Fruit fly (Drosophila melanogaster): ENCODE results near the gene CG4546.

The CG4546 gene

dm6 chr3R:15803502-15804461 lies 42.6 kb upstream of the CG4546 start, which contains the start of gene alpha-Man-IIb (continued):
- peak; percentile 39; the same call in 1 of the 3 replicates for TF ChIP-seq Mrtf (GFP tag; IDR thresholded peaks at IDR 0.05)
- TF ChIP-seq dmrt11E (tag; optimal IDR thresholded peaks at IDR 0.05) = no peak
- TF ChIP-seq h (optimal IDR thresholded peaks at IDR 0.05) = no peak
- TF ChIP-seq knrl (GFP tag; IDR thresholded peaks at IDR 0.05; ENCODE audit: partially characterized antibody) = peak; percentile 83; the same call in 2 of the 3 replicates
- no peak for TF ChIP-seq Hey (tag; optimal IDR thresholded peaks at IDR 0.05)
- no peak for TF ChIP-seq CG17568 (GFP tag; optimal IDR thresholded peaks at IDR 0.05)
- TF ChIP-seq CG9797 (GFP tag; optimal IDR thresholded peaks at IDR 0.05) = peak; percentile 81
- no peak for TF ChIP-seq CG18764 (GFP tag; optimal IDR thresholded peaks at IDR 0.05)
- peak; percentile 98 for TF ChIP-seq CG11560 (tag; IDR thresholded peaks at IDR 0.05)
- peak; percentile 34 for TF ChIP-seq CoRest (tag; optimal IDR thresholded peaks at IDR 0.05)
- TF ChIP-seq zen2 (GFP tag; IDR thresholded peaks at IDR 0.05; ENCODE audit: partially characterized antibody) = peak; percentile 80; the same call in 2 of the 3 replicates
- TF ChIP-seq CG13624 (GFP tag; optimal IDR thresholded peaks at IDR 0.05) = peak; percentile 0
- peak; percentile 48 for TF ChIP-seq CG1024 (GFP tag; IDR thresholded peaks at IDR 0.05)
- no peak for TF ChIP-seq CG10274 (GFP tag; optimal IDR thresholded peaks at IDR 0.05)
- peak; percentile 35 for TF ChIP-seq Xbp1 (GFP tag; optimal IDR thresholded peaks at IDR 0.05)
- no peak for TF ChIP-seq fru (optimal IDR thresholded peaks at IDR 0.05)
- TF ChIP-seq lmd (GFP tag; IDR thresholded peaks at IDR 0.05) = no peak
- peak; percentile 60 for TF ChIP-seq Deaf1 (tag; optimal IDR thresholded peaks at IDR 0.05)
- peak; percentile 45; the same call in 1 of the 2 replicates for TF ChIP-seq stc (GFP tag; IDR thresholded peaks at IDR 0.05)
- TF ChIP-seq Mes4 (GFP tag; optimal IDR thresholded peaks at IDR 0.05) = no peak
- TF ChIP-seq CG4617 (GFP tag; optimal IDR thresholded peaks at IDR 0.05; ENCODE audit: borderline replicate concordance) = peak; percentile 28
- peak; percentile 94 for TF ChIP-seq CG3995 (GFP tag; optimal IDR thresholded peaks at IDR 0.05)
- TF ChIP-seq CG2199 (GFP tag; IDR thresholded peaks at IDR 0.05) = peak; percentile 74; the same call in 2 of the 3 replicates
- TF ChIP-seq Scr (GFP tag; IDR thresholded peaks at IDR 0.05; ENCODE audit: partially characterized antibody) = peak; percentile 89
- peak; percentile 59 for TF ChIP-seq CG2116 (GFP tag; optimal IDR thresholded peaks at IDR 0.05)
- peak; percentile 47 for TF ChIP-seq sob (GFP tag; IDR thresholded peaks at IDR 0.05)
- TF ChIP-seq CG9727 (GFP tag; optimal IDR thresholded peaks at IDR 0.05) = peak; percentile 7
- peak; percentile 25 for TF ChIP-seq CG17385 (GFP tag; optimal IDR thresholded peaks at IDR 0.05)
- TF ChIP-seq sug (tag; optimal IDR thresholded peaks at IDR 0.05) = peak; percentile 25
- TF ChIP-seq MBD-R2 (GFP tag; IDR thresholded peaks at IDR 0.05) = peak; percentile 43; the same call in 1 of the 2 replicates
- no peak for TF ChIP-seq ATbp (GFP tag; optimal IDR thresholded peaks at IDR 0.05)
- peak; percentile 52 for TF ChIP-seq fd64A (GFP tag; optimal IDR thresholded peaks at IDR 0.05)
- TF ChIP-seq CG12236 (GFP tag; optimal IDR thresholded peaks at IDR 0.05) = no peak
- TF ChIP-seq ftz-f1 (GFP tag; optimal IDR thresholded peaks at IDR 0.05) = peak; percentile 2
- peak; percentile 19 for TF ChIP-seq CrebB (tag; optimal IDR thresholded peaks at IDR 0.05)
- no peak for TF ChIP-seq CG8359 (GFP tag; optimal IDR thresholded peaks at IDR 0.05; ENCODE audit: borderline replicate concordance)
- TF ChIP-seq CkIIα-i1 (GFP tag; IDR thresholded peaks at IDR 0.05) = no peak
- TF ChIP-seq YL-1 (GFP tag; optimal IDR thresholded peaks at IDR 0.05) = peak; percentile 4
- 0 out of 2 replicates have a peak, but pooled peaks have one; percentile 12 for TF ChIP-seq CG32767 (GFP tag; IDR thresholded peaks at IDR 0.05)
- TF ChIP-seq Awh (GFP tag; IDR thresholded peaks at IDR 0.05) = no peak
- peak in 1 of 2 experiments; percentile 52 for TF ChIP-seq Hr51 (GFP tag; optimal IDR thresholded peaks at IDR 0.05)
- TF ChIP-seq BEAF-32 (GFP tag; optimal IDR thresholded peaks at IDR 0.05) = peak; percentile 80
- no peak for TF ChIP-seq CG3726 (GFP tag; IDR thresholded peaks at IDR 0.05)
- TF ChIP-seq kay (GFP tag; optimal IDR thresholded peaks at IDR 0.05) = peak; percentile 33
- no peak for TF ChIP-seq CG11504 (tag; optimal IDR thresholded peaks at IDR 0.05)
- no peak for TF ChIP-seq Optix (GFP tag; IDR thresholded peaks at IDR 0.05)
- TF ChIP-seq CG12299 (tag; optimal IDR thresholded peaks at IDR 0.05) = peak; percentile 52
- TF ChIP-seq CG7987 (GFP tag; optimal IDR thresholded peaks at IDR 0.05) = peak; percentile 34
